Worm (Caenorhabditis elegans) whole organism, L3 larva: ENCODE results near the gene C08B6.11.

ENCODE experiments used
- fos-1 ChIP-seq: fragments of 150-350 bp; optimal IDR thresholded peaks from 2 replicates; lab custom pipeline; 2014; ENCODE audit warnings: missing biosample characterization, missing genetic modification characterization
- nhr-237 ChIP-seq: fragments of 150-350 bp; optimal IDR thresholded peaks from 2 replicates; lab custom pipeline; 2014; ENCODE audit warnings: missing biosample characterization, missing genetic modification characterization
- snpc-4 ChIP-seq: fragments of 150-350 bp; optimal IDR thresholded peaks from 2 replicates; lab custom pipeline; 2014; ENCODE audit warnings: missing biosample characterization, missing genetic modification characterization
- tbx-2 ChIP-seq: sonication (generic microtip); optimal IDR thresholded peaks from 2 replicates; lab custom pipeline; 2016; ENCODE audit warnings: mild to moderate bottlenecking, missing genetic modification characterization, missing compliant biosample characterization

DNA sequence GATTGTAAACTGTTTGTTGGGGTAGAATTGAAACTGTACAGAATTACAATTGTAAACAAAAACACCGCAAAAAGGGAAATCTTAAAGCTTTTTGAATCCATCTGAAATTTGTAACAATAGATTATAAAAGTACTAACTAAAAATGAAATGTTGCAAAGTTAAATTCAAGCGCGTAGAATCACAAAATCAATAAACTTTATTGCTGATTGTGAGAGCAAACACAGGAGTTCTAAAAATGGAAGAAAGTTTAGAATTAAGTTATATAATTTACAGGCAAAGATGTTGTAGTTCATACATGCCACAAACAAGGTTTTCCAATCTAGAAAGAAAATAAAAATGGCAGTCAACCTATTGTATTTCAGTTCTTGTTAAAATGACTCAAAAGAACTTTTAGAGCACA, 4.8 kb downstream of the C08B6.11 start, which contains the start of gene C08B6.3:
- TF ChIP-seq nhr-237 (tag; lab: Kevin White, UChicago) (no peak), tbx-2 (tag; lab: Kevin White, UChicago) (no peak), snpc-4 (tag; lab: Kevin White, UChicago) (no peak), fos-1 (tag; lab: Kevin White, UChicago) (no peak)
